Fruit fly (Drosophila melanogaster): ENCODE measurements around the gene CG31715.

CG31715 gene

dm6 chr2L:10387869-10388726 lies 46.7 kb downstream of the CG31715 start, which contains the start of gene da (continued):
- TF ChIP-seq CG17186 (GFP tag; optimal IDR thresholded peaks at IDR 0.05) (peak; percentile 79), br (optimal IDR thresholded peaks at IDR 0.05) (no peak), CkIIα-i1 (GFP tag; IDR thresholded peaks at IDR 0.05) (no peak), Sox100B (GFP tag; optimal IDR thresholded peaks at IDR 0.05) (peak; percentile 51), Adf1 (GFP tag; IDR thresholded peaks at IDR 0.05) (no peak), her (GFP tag; optimal IDR thresholded peaks at IDR 0.05) (peak; percentile 46), knrl (GFP tag; IDR thresholded peaks at IDR 0.05; ENCODE audit: partially characterized antibody) (peak; percentile 50; the same call in 1 of the 3 replicates), schlank (tag; optimal IDR thresholded peaks at IDR 0.05) (peak; percentile 9), exex (tag; optimal IDR thresholded peaks at IDR 0.05) (no peak), toy (GFP tag; IDR thresholded peaks at IDR 0.05) (no peak), shn (GFP tag; optimal IDR thresholded peaks at IDR 0.05) (peak; percentile 7), ci (GFP tag; IDR thresholded peaks at IDR 0.05) (peak; percentile 81; the same call in 2 of the 3 replicates), CG12769 (tag; optimal IDR thresholded peaks at IDR 0.05) (no peak), CG15514 (GFP tag; optimal IDR thresholded peaks at IDR 0.05) (peak; percentile 81), zen (tag; optimal IDR thresholded peaks at IDR 0.05) (peak; percentile 57), chinmo (GFP tag; IDR thresholded peaks at IDR 0.05; ENCODE audit: partially characterized antibody) (0 out of 4 replicates have a peak, but pooled peaks have one; percentile 52), da (GFP tag; optimal IDR thresholded peaks at IDR 0.05) (peak; percentile 59), scrt (GFP tag; optimal IDR thresholded peaks at IDR 0.05) (peak; percentile 10), Antp (GFP tag; optimal IDR thresholded peaks at IDR 0.05) (peak; percentile 57), gce (GFP tag; IDR thresholded peaks at IDR 0.05) (no peak; the same call in 2 of the 3 replicates), BtbVII (GFP tag; optimal IDR thresholded peaks at IDR 0.05) (peak; percentile 19), CG7839 (tag; optimal IDR thresholded peaks at IDR 0.05) (peak; percentile 61), CG32532 (GFP tag; IDR thresholded peaks at IDR 0.05) (peak; percentile 66), grau (tag; optimal IDR thresholded peaks at IDR 0.05) (peak; percentile 69), NK7.1 (GFP tag; optimal IDR thresholded peaks at IDR 0.05) (no peak), CG18011 (GFP tag; optimal IDR thresholded peaks at IDR 0.05) (peak; percentile 20), ken (GFP tag; IDR thresholded peaks at IDR 0.05) (peak; percentile 49; the same call in 1 of the 3 replicates), CG6689 (GFP tag; IDR thresholded peaks at IDR 0.05) (peak; percentile 64), mirr (GFP tag; optimal IDR thresholded peaks at IDR 0.05) (no peak), insv (GFP tag; optimal IDR thresholded peaks at IDR 0.05) (no peak), slbo (GFP tag; IDR thresholded peaks at IDR 0.05) (peak; percentile 74), grn (GFP tag; optimal IDR thresholded peaks at IDR 0.05) (peak; percentile 34), CG7372 (GFP tag; IDR thresholded peaks at IDR 0.05) (0 out of 2 replicates have a peak, but pooled peaks have one; percentile 29), crc (GFP tag; optimal IDR thresholded peaks at IDR 0.05) (peak; percentile 34), CG7963 (GFP tag; IDR thresholded peaks at IDR 0.05; ENCODE audit: partially characterized antibody) (peak; percentile 44; the same call in 1 of the 3 replicates), CG16813 (GFP tag; IDR thresholded peaks at IDR 0.05; ENCODE audit: partially characterized antibody) (peak; percentile 64), sc (optimal IDR thresholded peaks at IDR 0.05) (no peak), sc (GFP tag; optimal IDR thresholded peaks at IDR 0.05) (no peak), ase (GFP tag; IDR thresholded peaks at IDR 0.05) (peak; percentile 42; the same call in 1 of the 3 replicates), CG8924 (tag; optimal IDR thresholded peaks at IDR 0.05) (peak; percentile 71), wdn (GFP tag; IDR thresholded peaks at IDR 0.05) (peak; percentile 29; the same call in 1 of the 2 replicates), CG9609 (GFP tag; optimal IDR thresholded peaks at IDR 0.05) (peak; percentile 56), Lhr (GFP tag; optimal IDR thresholded peaks at IDR 0.05) (peak; percentile 23), Six4 (GFP tag; optimal IDR thresholded peaks at IDR 0.05) (peak; percentile 15), ash1 (GFP tag; optimal IDR thresholded peaks at IDR 0.05) (peak; percentile 6), CG3847 (GFP tag; IDR thresholded peaks at IDR 0.05) (peak; percentile 15; the same call in 1 of the 2 replicates), sob (GFP tag; IDR thresholded peaks at IDR 0.05) (peak; percentile 62; the same call in 1 of the 2 replicates), B-H1 (GFP tag; IDR thresholded peaks at IDR 0.05) (peak; percentile 15; the same call in 1 of the 3 replicates), CG2120 (GFP tag; optimal IDR thresholded peaks at IDR 0.05) (peak; percentile 79)
